Worm (Caenorhabditis elegans) whole organism, late embryonic: ENCODE data around the gene mth-1.

Experiments used
- ama-1 ChIP-seq: fragments of 150-350 bp; optimal IDR thresholded peaks from 2 replicates; lab custom pipeline; 2014
- ceh-31 ChIP-seq: sonication (generic microtip); optimal IDR thresholded peaks from 2 replicates; lab custom pipeline; 2016; ENCODE audit warnings: missing genetic modification characterization, missing compliant biosample characterization
- ceh-34 ChIP-seq: sonication (generic microtip); optimal IDR thresholded peaks from 2 replicates; lab custom pipeline; 2016; ENCODE audit warnings: mild to moderate bottlenecking, missing genetic modification characterization, missing compliant biosample characterization
- ceh-45 ChIP-seq: fragments of 200-800 bp; sonication (Bioruptor generic); IDR thresholded peaks from 2 replicates; pipeline ENCODE4 v1.3.6; 2022; ENCODE audit warnings: missing genetic modification reagents, missing genetic modification characterization, missing compliant biosample characterization
- madf-2 ChIP-seq: sonication (generic microtip); optimal IDR thresholded peaks from 2 replicates; lab custom pipeline; 2017; ENCODE audit warnings: missing genetic modification characterization, missing compliant biosample characterization
- odd-2 ChIP-seq: sonication (generic microtip); optimal IDR thresholded peaks from 2 replicates; lab custom pipeline; 2017; ENCODE audit warnings: antibody characterized with exemption, mild to moderate bottlenecking, missing genetic modification characterization, missing compliant biosample characterization
- pha-4 ChIP-seq: fragments of 150-350 bp; optimal IDR thresholded peaks from 2 replicates; lab custom pipeline; 2018; ENCODE audit warnings: missing biosample characterization, missing genetic modification reagents, missing genetic modification characterization
- tbx-2 ChIP-seq: sonication (generic microtip); optimal IDR thresholded peaks from 2 replicates; lab custom pipeline; 2016; ENCODE audit warnings: missing genetic modification characterization, missing compliant biosample characterization

DNA sequence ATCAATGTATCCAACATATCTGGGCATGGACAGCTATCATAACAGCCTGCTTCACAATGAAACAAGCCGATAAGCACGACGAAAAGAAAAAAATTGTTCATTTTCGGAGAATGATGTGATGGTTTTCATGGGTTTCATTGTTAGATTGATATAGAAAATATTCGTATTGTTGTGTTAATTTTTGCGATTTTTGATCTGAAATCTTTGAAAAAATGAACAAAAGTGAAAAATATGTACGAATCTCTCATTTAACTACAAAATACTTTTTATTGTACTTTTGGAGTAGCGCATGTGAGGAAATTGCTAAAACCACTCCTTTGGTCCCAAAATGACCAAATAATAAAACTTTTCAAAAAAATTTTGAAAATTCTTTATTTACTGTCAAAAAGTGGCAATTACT, 33.1 kb downstream of the mth-1 start, which contains the start of gene R03H10.5:
- TF ChIP-seq tbx-2 = no peak
- TF ChIP-seq ceh-45 (GFP tag; lab: Robert Waterston, UW) = no peak
- TF ChIP-seq odd-2 (tag; lab: Kevin White, UChicago) = no peak
- no peak for TF ChIP-seq ama-1 (lab: Kevin White, UChicago)
- no peak for TF ChIP-seq ceh-31
- no peak for TF ChIP-seq ceh-34 (tag; lab: Kevin White, UChicago)
- TF ChIP-seq pha-4 (tag; lab: Kevin White, UChicago) = no peak
- no peak for TF ChIP-seq madf-2 (tag; lab: Kevin White, UChicago)
